Worm (Caenorhabditis elegans) whole organism, L1 larva: Measurements from ENCODE around the gene Y48C3A.5.
"Not testable (repeated sequence)": the region's sequence is repeated elsewhere in the genome, so short reads cannot be mapped to it uniquely, and the experiment has no call there.

ENCODE experiments used
- Y116A8C.19 ChIP-seq: sonication (generic microtip); optimal IDR thresholded peaks from 2 replicates; lab custom pipeline; 2016; ENCODE audit warnings: missing compliant biosample characterization, missing genetic modification characterization, borderline replicate concordance
- ama-1 ChIP-seq: fragments of 150-350 bp; optimal IDR thresholded peaks from 2 replicates; lab custom pipeline; 2014
- ceh-8 ChIP-seq: fragments of 200-800 bp; sonication (Bioruptor generic); optimal IDR thresholded peaks from 2 replicates; lab custom pipeline; 2018; ENCODE audit warnings: mild to moderate bottlenecking, missing genetic modification characterization, moderate library complexity, missing compliant biosample characterization
- ceh-82 ChIP-seq, 3 experiments: fragments of 150-350 bp in 1 of 3; sonication (generic microtip) in 2 of 3; optimal IDR thresholded peaks; 2 replicates each; lab custom pipeline; 2014 to 2017; ENCODE audit warnings: missing biosample characterization in 3 of 3, missing genetic modification characterization in 3 of 3
- dsc-1 ChIP-seq: sonication (generic microtip); optimal IDR thresholded peaks from 2 replicates; lab custom pipeline; 2016; ENCODE audit warnings: mild to moderate bottlenecking, missing genetic modification characterization, missing compliant biosample characterization
- efl-1 ChIP-seq, 4 experiments: fragments of 150-350 bp; optimal IDR thresholded peaks in 3 of 4; peaks in 1 of 4; 1 replicate in 1 of 4; 2 replicates in 3 of 4; lab custom pipeline; 2014; ENCODE audit warnings: missing biosample characterization in 2 of 4, missing genetic modification characterization in 2 of 4, missing genetic modification reagents in 2 of 4
- egl-13 ChIP-seq: sonication (generic microtip); optimal IDR thresholded peaks from 2 replicates; lab custom pipeline; 2016; ENCODE audit warnings: missing genotype, missing genetic modification reagents, missing genetic modification characterization, missing compliant biosample characterization
- fkh-4 ChIP-seq: sonication (generic microtip); optimal IDR thresholded peaks from 2 replicates; lab custom pipeline; 2016; ENCODE audit warnings: missing compliant biosample characterization, missing genetic modification characterization, borderline replicate concordance
- grh-1 ChIP-seq: fragments of 200-800 bp; sonication (Bioruptor generic); IDR thresholded peaks from 2 replicates; pipeline ENCODE4 v1.3.6; 2022; ENCODE audit warnings: missing genetic modification reagents, missing genetic modification characterization, missing compliant biosample characterization
- hlh-17 ChIP-seq: fragments of 200-800 bp; sonication (Bioruptor generic); optimal IDR thresholded peaks from 2 replicates; lab custom pipeline; 2018; ENCODE audit warnings: missing genetic modification characterization, mild to moderate bottlenecking, missing compliant biosample characterization, moderate library complexity, borderline replicate concordance
- hlh-4 ChIP-seq: sonication (generic microtip); optimal IDR thresholded peaks from 2 replicates; lab custom pipeline; 2016; ENCODE audit warnings: mild to moderate bottlenecking, missing genetic modification characterization, missing compliant biosample characterization
- isw-1 ChIP-seq: fragments of 200-800 bp; sonication (Bioruptor generic); IDR thresholded peaks from 2 replicates; pipeline ENCODE4 v1.3.6; 2022; ENCODE audit warnings: missing genetic modification characterization, missing compliant biosample characterization
- lin-14 ChIP-seq: fragments of 200-800 bp; sonication (Bioruptor generic); optimal IDR thresholded peaks from 2 replicates; lab custom pipeline; 2018; ENCODE audit warnings: mild to moderate bottlenecking, missing genetic modification characterization, moderate library complexity, missing compliant biosample characterization
- lin-15B ChIP-seq: fragments of 150-350 bp; sonication (generic microtip); optimal IDR thresholded peaks from 3 replicates; lab custom pipeline; 2014; ENCODE audit warnings: missing biosample characterization, missing genetic modification characterization
- lin-39 ChIP-seq: fragments of 150-350 bp; optimal IDR thresholded peaks from 2 replicates; lab custom pipeline; 2014; ENCODE audit warnings: missing biosample characterization, missing genetic modification reagents, missing genetic modification characterization
- mab-9 ChIP-seq: fragments of 200-800 bp; sonication (Bioruptor generic); IDR thresholded peaks from 2 replicates; pipeline ENCODE4 v1.3.6; 2022; ENCODE audit warnings: missing genetic modification reagents, missing genetic modification characterization, missing compliant biosample characterization
- mdl-1 ChIP-seq, 2 experiments: fragments of 150-350 bp; optimal IDR thresholded peaks; 2 replicates each; lab custom pipeline; 2014 to 2017; ENCODE audit warnings: missing biosample characterization in 2 of 2, missing genetic modification characterization in 2 of 2, inconsistent platforms in 1 of 2
- mep-1 ChIP-seq: fragments of 150-350 bp; optimal IDR thresholded peaks from 2 replicates; lab custom pipeline; 2014; ENCODE audit warnings: missing biosample characterization, missing genetic modification characterization
- nhr-12 ChIP-seq: sonication (generic microtip); optimal IDR thresholded peaks from 2 replicates; lab custom pipeline; 2017; ENCODE audit warnings: missing biosample characterization, missing genetic modification characterization
- nhr-19 ChIP-seq: fragments of 200-800 bp; sonication (Bioruptor generic); conservative IDR thresholded peaks from 2 replicates; pipeline ENCODE4 v1.3.6; 2022; ENCODE audit warnings: missing genetic modification characterization, missing compliant biosample characterization
- nhr-237 ChIP-seq: fragments of 150-350 bp; optimal IDR thresholded peaks from 2 replicates; lab custom pipeline; 2014; ENCODE audit warnings: missing biosample characterization, missing genetic modification characterization
- nhr-84 ChIP-seq: sonication (generic microtip); optimal IDR thresholded peaks from 2 replicates; lab custom pipeline; 2017; ENCODE audit warnings: missing biosample characterization, missing genetic modification characterization
- pax-3 ChIP-seq: fragments of 200-800 bp; sonication (Bioruptor generic); optimal IDR thresholded peaks from 2 replicates; lab custom pipeline; 2018; ENCODE audit warnings: mild to moderate bottlenecking, missing genetic modification characterization, moderate library complexity, missing compliant biosample characterization
- pqm-1 ChIP-seq: sonication (generic microtip); optimal IDR thresholded peaks from 3 replicates; lab custom pipeline; 2017; ENCODE audit warnings: missing biosample characterization, missing genetic modification characterization
- rnt-1 ChIP-seq: sonication (generic microtip); optimal IDR thresholded peaks from 2 replicates; lab custom pipeline; 2016; ENCODE audit warnings: mild to moderate bottlenecking, missing genetic modification characterization, moderate library complexity, missing compliant biosample characterization
- sptf-1 ChIP-seq: fragments of 150-350 bp; optimal IDR thresholded peaks from 2 replicates; lab custom pipeline; 2014; ENCODE audit warnings: missing biosample characterization, missing genetic modification characterization
- sup-37 ChIP-seq: fragments of 200-800 bp; sonication (Bioruptor generic); optimal IDR thresholded peaks from 2 replicates; lab custom pipeline; 2018; ENCODE audit warnings: mild to moderate bottlenecking, missing genetic modification characterization, missing compliant biosample characterization
- tlp-1 ChIP-seq: fragments of 150-350 bp; optimal IDR thresholded peaks from 2 replicates; lab custom pipeline; 2014; ENCODE audit warnings: missing biosample characterization, missing genetic modification characterization
- zag-1 ChIP-seq: fragments of 150-350 bp; optimal IDR thresholded peaks from 2 replicates; lab custom pipeline; 2014; ENCODE audit warnings: missing biosample characterization, missing genetic modification characterization
- ztf-11 ChIP-seq, 2 experiments: sonication (generic microtip); optimal IDR thresholded peaks; 2 replicates each; lab custom pipeline; 2016 to 2017; ENCODE audit warnings: missing genetic modification characterization in 2 of 2, missing biosample characterization in 1 of 2, missing compliant biosample characterization in 1 of 2
- ztf-4 ChIP-seq: fragments of 150-350 bp; optimal IDR thresholded peaks from 2 replicates; lab custom pipeline; 2014; ENCODE audit warnings: missing biosample characterization, missing genetic modification characterization

The Y48C3A.5 gene

DNA sequence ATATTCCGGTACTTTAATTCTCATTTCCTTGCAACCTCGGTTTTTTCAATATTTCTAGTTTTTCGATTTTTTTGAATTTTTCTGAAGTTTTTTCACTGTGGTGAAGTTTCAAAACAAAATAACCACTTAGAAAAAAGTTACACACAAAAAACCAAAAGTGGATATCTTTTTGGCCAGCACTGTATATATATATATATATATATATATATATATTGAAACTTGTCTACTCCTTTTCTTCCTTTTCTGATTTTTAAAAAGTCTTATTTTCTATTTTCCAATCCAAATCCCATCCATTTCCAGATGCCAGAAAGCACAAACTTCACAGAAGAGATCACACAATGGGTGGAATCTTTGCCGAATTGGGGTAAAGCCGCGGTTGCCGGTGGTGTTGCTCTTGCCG lies 38.1 kb downstream of the Y48C3A.5 start, which contains the start of gene faxc-2:
faxc-2 (plus strand) TSS at position 301 of the 400 bp plus-strand sequence.
- TF ChIP-seq nhr-12; fkh-4 (tag; lab: Kevin White, UChicago); nhr-19 (GFP tag; lab: Robert Waterston, UW): not testable (repeated sequence)

DNA sequence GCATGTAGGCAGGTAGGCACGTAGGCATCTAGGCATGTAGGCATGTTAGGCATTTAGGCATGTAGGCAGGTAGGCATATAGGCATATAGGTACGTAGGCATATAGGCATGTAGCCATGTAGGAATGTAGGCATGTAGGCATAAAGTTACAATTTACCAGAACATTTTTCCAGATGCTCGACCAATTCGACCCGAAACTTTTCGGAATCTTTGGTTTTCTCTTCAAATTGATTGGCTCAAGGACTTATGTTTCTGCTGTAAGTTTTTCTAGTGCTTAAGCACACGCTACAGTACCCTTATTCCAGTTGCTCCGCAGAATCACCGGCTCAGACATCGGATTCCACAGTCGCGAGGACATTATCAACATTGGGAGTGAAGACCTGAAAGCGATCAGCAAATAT lies 39.4 kb downstream of the Y48C3A.5 start:
- TF ChIP-seq hlh-4 (tag; lab: Kevin White, UChicago) = no peak
- TF ChIP-seq ceh-8 (GFP tag; lab: Kevin White, UChicago) = no peak
- TF ChIP-seq lin-14 (GFP tag; lab: Kevin White, UChicago) = no peak
- TF ChIP-seq isw-1 (GFP tag; lab: Robert Waterston, UW) = no peak
- TF ChIP-seq tlp-1 (tag; lab: Kevin White, UChicago) = no peak
- no peak for TF ChIP-seq ztf-11 (tag; optimal IDR thresholded peaks at IDR 0.05; lab: Kevin White, UChicago)
- TF ChIP-seq ceh-82 (tag; optimal IDR thresholded peaks at IDR 0.05; lab: Kevin White, UChicago) = no peak
- TF ChIP-seq efl-1 (optimal IDR thresholded peaks at IDR 0.05; lab: Kevin White, UChicago) = no peak
- TF ChIP-seq efl-1 (GFP tag; optimal IDR thresholded peaks at IDR 0.05 in 1 of 2; lab: Kevin White, UChicago) = no peak
- no peak for TF ChIP-seq nhr-237 (tag; lab: Kevin White, UChicago)
- no peak for TF ChIP-seq sup-37 (GFP tag; lab: Kevin White, UChicago)
- no peak for TF ChIP-seq lin-39
- TF ChIP-seq hlh-17 (GFP tag; lab: Kevin White, UChicago) = no peak
- TF ChIP-seq mdl-1 (tag; optimal IDR thresholded peaks at IDR 0.05; lab: Kevin White, UChicago) = no peak
- no peak for TF ChIP-seq ztf-4 (tag; lab: Kevin White, UChicago)
- TF ChIP-seq fkh-4 (tag; lab: Kevin White, UChicago) = no peak
- no peak for TF ChIP-seq ama-1
- TF ChIP-seq lin-15B (tag; lab: Kevin White, UChicago) = no peak

DNA sequence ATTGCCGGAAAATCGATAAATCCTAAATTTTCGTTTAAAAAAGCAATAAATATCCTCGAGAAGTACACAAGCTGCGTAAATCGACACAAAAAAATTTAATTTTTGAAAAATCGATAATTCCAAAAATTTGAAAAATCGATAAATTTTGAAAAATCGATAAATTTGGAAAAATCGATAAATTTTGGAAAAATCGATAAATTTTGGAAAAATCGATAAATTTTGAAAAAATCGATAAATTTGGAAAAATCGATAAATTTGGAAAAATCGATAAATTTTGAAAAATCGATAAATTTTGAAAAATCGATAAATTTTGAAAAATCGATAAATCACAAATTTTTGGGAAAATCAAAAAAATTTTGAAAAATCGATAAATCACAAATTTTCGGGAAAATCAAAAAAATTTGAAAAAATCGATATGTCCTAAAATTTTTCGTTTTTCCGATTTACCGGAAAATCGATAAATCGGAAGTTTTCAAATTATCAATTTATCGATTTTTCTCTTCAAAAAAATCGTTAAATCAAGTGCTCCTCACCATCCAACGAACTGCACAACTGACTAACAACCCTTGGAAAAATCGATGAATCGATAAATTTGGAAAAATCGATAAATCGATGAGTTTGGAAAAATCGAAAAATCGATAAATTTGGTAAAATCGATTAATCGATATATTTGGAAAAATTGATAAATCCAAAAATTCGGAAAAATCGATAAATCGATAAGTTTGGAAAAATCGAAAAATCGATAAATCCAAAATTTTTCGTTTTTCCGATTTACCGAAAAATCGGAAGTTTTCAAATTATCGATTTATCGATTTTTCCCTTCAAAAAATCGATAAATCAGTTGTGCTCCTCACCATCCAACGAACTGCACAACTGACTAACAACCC lies 45.0 kb downstream of the Y48C3A.5 start:
- TF ChIP-seq zag-1 (no peak), pqm-1 (tag; lab: Kevin White, UChicago) (no peak), ztf-11 (tag; optimal IDR thresholded peaks at IDR 0.05; lab: Kevin White, UChicago) (no peak), lin-15B (tag; lab: Kevin White, UChicago) (no peak), lin-39 (no peak), hlh-17 (GFP tag; lab: Kevin White, UChicago) (no peak), ztf-4 (tag; lab: Kevin White, UChicago) (no peak), rnt-1 (tag; lab: Kevin White, UChicago) (no peak)
- TF ChIP-seq, all 84 proteins: peak for 0

DNA sequence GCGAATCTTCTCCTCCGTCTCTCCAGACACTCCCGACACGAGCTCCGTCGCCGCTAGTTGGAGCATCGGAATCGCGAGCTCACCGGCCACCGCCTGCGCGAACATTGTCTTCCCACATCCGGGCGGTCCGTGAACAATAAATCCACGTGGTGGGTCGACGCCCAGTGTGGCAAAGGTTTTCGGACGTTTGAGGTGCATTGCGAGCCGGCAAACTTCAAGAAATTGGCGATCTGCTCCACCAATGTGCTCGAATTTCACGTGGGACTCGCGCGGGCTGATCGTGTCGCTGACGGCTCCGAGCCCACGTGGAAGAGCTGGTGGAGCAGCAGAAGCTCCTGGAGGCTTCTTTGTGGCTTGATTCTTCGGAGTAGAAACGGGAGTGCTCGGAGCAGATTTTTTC lies 45.8 kb downstream of the Y48C3A.5 start:
- TF ChIP-seq mab-9 (GFP tag; lab: Robert Waterston, UW) (no peak), sptf-1 (tag; lab: Kevin White, UChicago) (no peak), mep-1 (tag; lab: Kevin White, UChicago) (no peak), ceh-8 (GFP tag; lab: Kevin White, UChicago) (no peak), dsc-1 (no peak), nhr-84 (no peak), pax-3 (tag; lab: Kevin White, UChicago) (no peak), Y116A8C.19 (tag; lab: Kevin White, UChicago) (no peak), nhr-12 (no peak), isw-1 (GFP tag; lab: Robert Waterston, UW) (no peak), grh-1 (GFP tag; lab: Robert Waterston, UW) (no peak), egl-13 (tag; lab: Kevin White, UChicago) (no peak), nhr-19 (GFP tag; lab: Robert Waterston, UW) (no peak)
